Worm (Caenorhabditis elegans) whole organism, mixed stage, embryonic: Measurements from ENCODE around the gene idpp-8.

Experiments used
- M03D4.4 ChIP-seq: sonication (generic microtip); optimal IDR thresholded peaks from 2 replicates; lab custom pipeline; 2017; ENCODE audit warnings: mild to moderate bottlenecking, missing genetic modification characterization, missing compliant biosample characterization
- bed-3 ChIP-seq: fragments of 200-800 bp; sonication (Bioruptor generic); optimal IDR thresholded peaks from 3 replicates; lab custom pipeline; 2018; ENCODE audit warnings: mild to moderate bottlenecking, missing genetic modification characterization, moderate library complexity, missing compliant biosample characterization
- blmp-1 ChIP-seq: fragments of 150-350 bp; optimal IDR thresholded peaks from 2 replicates; lab custom pipeline; 2014; ENCODE audit warnings: missing biosample characterization, missing genetic modification characterization
- ceh-39 ChIP-seq: fragments of 150-350 bp; optimal IDR thresholded peaks from 2 replicates; lab custom pipeline; 2014; ENCODE audit warnings: missing biosample characterization, missing genetic modification characterization
- ceh-43 ChIP-seq: fragments of 200-800 bp; sonication (Bioruptor generic); optimal IDR thresholded peaks from 2 replicates; lab custom pipeline; 2018; ENCODE audit warnings: mild to moderate bottlenecking, missing genetic modification characterization, moderate library complexity, missing compliant biosample characterization
- ceh-83 ChIP-seq: fragments of 200-800 bp; sonication (Bioruptor generic); optimal IDR thresholded peaks from 2 replicates; lab custom pipeline; 2018; ENCODE audit warnings: mild to moderate bottlenecking, missing genetic modification characterization, missing compliant biosample characterization
- ces-1 ChIP-seq: fragments of 150-350 bp; optimal IDR thresholded peaks from 2 replicates; lab custom pipeline; 2014; ENCODE audit warnings: missing biosample characterization, missing genetic modification reagents, missing genetic modification characterization
- cnd-1 ChIP-seq: fragments of 200-800 bp; sonication (Bioruptor generic); optimal IDR thresholded peaks from 2 replicates; lab custom pipeline; 2018; ENCODE audit warnings: mild to moderate bottlenecking, missing genetic modification characterization, missing compliant biosample characterization
- drap-1 ChIP-seq: fragments of 200-800 bp; sonication (Bioruptor generic); optimal IDR thresholded peaks from 3 replicates; lab custom pipeline; 2018; ENCODE audit warnings: mild to moderate bottlenecking, missing genetic modification characterization, missing compliant biosample characterization
- elt-3 ChIP-seq: fragments of 150-350 bp; optimal IDR thresholded peaks from 2 replicates; lab custom pipeline; 2014; ENCODE audit warnings: missing biosample characterization, missing genetic modification characterization
- flh-1 ChIP-seq: fragments of 200-800 bp; sonication (Bioruptor generic); optimal IDR thresholded peaks from 2 replicates; lab custom pipeline; 2018; ENCODE audit warnings: mild to moderate bottlenecking, missing genetic modification characterization, moderate library complexity, missing compliant biosample characterization
- ham-2 ChIP-seq: fragments of 200-800 bp; sonication (Bioruptor generic); optimal IDR thresholded peaks from 2 replicates; lab custom pipeline; 2018; ENCODE audit warnings: mild to moderate bottlenecking, missing genetic modification characterization, missing compliant biosample characterization
- hlh-1 ChIP-seq: fragments of 150-350 bp; optimal IDR thresholded peaks from 2 replicates; lab custom pipeline; 2014; ENCODE audit warnings: missing biosample characterization, missing genetic modification reagents, missing genetic modification characterization
- lin-32 ChIP-seq: fragments of 200-800 bp; sonication (Bioruptor generic); optimal IDR thresholded peaks from 2 replicates; lab custom pipeline; 2018; ENCODE audit warnings: mild to moderate bottlenecking, missing genetic modification characterization, missing compliant biosample characterization
- lsy-2 ChIP-seq: fragments of 150-350 bp; optimal IDR thresholded peaks from 2 replicates; lab custom pipeline; 2014; ENCODE audit warnings: missing biosample characterization, missing genetic modification characterization
- mab-5 ChIP-seq: fragments of 150-350 bp; optimal IDR thresholded peaks from 2 replicates; lab custom pipeline; 2014; ENCODE audit warnings: missing biosample characterization, missing genetic modification characterization
- mep-1 ChIP-seq: fragments of 150-350 bp; optimal IDR thresholded peaks from 2 replicates; lab custom pipeline; 2017; ENCODE audit warnings: missing biosample characterization, missing genetic modification reagents, missing genetic modification characterization, inconsistent platforms
- mls-2 ChIP-seq: sonication (generic microtip); optimal IDR thresholded peaks from 2 replicates; lab custom pipeline; 2016; ENCODE audit warnings: mild to moderate bottlenecking, missing genetic modification characterization, moderate library complexity, missing compliant biosample characterization
- nhr-12 ChIP-seq: fragments of 150-350 bp; optimal IDR thresholded peaks from 2 replicates; lab custom pipeline; 2014; ENCODE audit warnings: missing biosample characterization, missing genetic modification characterization
- nhr-2 ChIP-seq: fragments of 150-350 bp; optimal IDR thresholded peaks from 2 replicates; lab custom pipeline; 2014; ENCODE audit warnings: missing biosample characterization, missing genetic modification characterization
- nhr-237 ChIP-seq: fragments of 150-350 bp; optimal IDR thresholded peaks from 2 replicates; lab custom pipeline; 2014; ENCODE audit warnings: missing biosample characterization, missing genetic modification characterization
- nhr-28 ChIP-seq: fragments of 150-350 bp; optimal IDR thresholded peaks from 2 replicates; lab custom pipeline; 2014; ENCODE audit warnings: missing biosample characterization, missing genetic modification characterization
- nhr-76 ChIP-seq: sonication (generic microtip); optimal IDR thresholded peaks from 2 replicates; lab custom pipeline; 2017; ENCODE audit warnings: missing biosample characterization, missing genetic modification characterization
- pha-4 ChIP-seq: fragments of 150-350 bp; optimal IDR thresholded peaks from 2 replicates; lab custom pipeline; 2018; ENCODE audit warnings: missing biosample characterization, missing genetic modification reagents, missing genetic modification characterization
- sem-2 ChIP-seq: fragments of 200-800 bp; sonication (Bioruptor generic); optimal IDR thresholded peaks from 2 replicates; lab custom pipeline; 2018; ENCODE audit warnings: mild to moderate bottlenecking, missing genetic modification characterization, missing compliant biosample characterization
- snpc-4 ChIP-seq: fragments of 150-350 bp; optimal IDR thresholded peaks from 2 replicates; lab custom pipeline; 2014; ENCODE audit warnings: missing biosample characterization, missing genetic modification characterization
- sptf-1 ChIP-seq: sonication (generic microtip); optimal IDR thresholded peaks from 2 replicates; lab custom pipeline; 2017; ENCODE audit warnings: mild to moderate bottlenecking, missing genetic modification characterization, moderate library complexity, missing compliant biosample characterization
- unc-120 ChIP-seq: sonication (generic microtip); optimal IDR thresholded peaks from 2 replicates; lab custom pipeline; 2017; ENCODE audit warnings: missing genetic modification characterization, missing compliant biosample characterization; ENCODE audit not compliant: poor library complexity, severe bottlenecking
- unc-39 ChIP-seq: fragments of 150-350 bp; optimal IDR thresholded peaks from 2 replicates; lab custom pipeline; 2014; ENCODE audit warnings: missing biosample characterization, missing genetic modification characterization
- zip-8 ChIP-seq: fragments of 150-350 bp; optimal IDR thresholded peaks from 2 replicates; lab custom pipeline; 2014; ENCODE audit warnings: missing biosample characterization, missing genetic modification characterization
- ztf-11 ChIP-seq: fragments of 150-350 bp; optimal IDR thresholded peaks from 2 replicates; lab custom pipeline; 2014; ENCODE audit warnings: missing biosample characterization, missing genetic modification characterization

idpp-8 gene

DNA sequence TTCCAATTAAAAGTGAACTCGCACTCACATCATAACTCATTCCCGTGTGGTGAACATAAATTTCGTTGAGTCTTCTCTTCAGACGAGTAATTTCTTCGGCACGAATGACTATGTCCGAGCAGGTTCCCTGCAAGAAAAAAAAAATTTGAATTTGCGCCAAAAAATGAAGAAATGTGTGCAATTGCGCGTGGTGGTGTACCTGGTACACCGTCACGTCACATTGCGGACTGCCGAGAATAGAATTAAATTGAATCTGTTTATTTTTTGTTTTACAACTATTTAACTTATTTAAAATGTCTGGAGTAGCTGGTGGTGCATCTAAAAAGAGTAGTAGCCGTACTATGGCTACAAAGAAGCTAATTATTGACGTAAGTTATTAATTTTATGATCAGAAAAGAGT, 14.4 kb upstream of the idpp-8 start, which contains the start of gene mdt-22 (continued):
- no peak for TF ChIP-seq blmp-1
- no peak for TF ChIP-seq nhr-76 (tag; lab: Kevin White, UChicago)
- TF ChIP-seq ceh-43 (GFP tag; lab: Kevin White, UChicago), result peak; percentile 26
- TF ChIP-seq, all 35 proteins: peak for 17

DNA sequence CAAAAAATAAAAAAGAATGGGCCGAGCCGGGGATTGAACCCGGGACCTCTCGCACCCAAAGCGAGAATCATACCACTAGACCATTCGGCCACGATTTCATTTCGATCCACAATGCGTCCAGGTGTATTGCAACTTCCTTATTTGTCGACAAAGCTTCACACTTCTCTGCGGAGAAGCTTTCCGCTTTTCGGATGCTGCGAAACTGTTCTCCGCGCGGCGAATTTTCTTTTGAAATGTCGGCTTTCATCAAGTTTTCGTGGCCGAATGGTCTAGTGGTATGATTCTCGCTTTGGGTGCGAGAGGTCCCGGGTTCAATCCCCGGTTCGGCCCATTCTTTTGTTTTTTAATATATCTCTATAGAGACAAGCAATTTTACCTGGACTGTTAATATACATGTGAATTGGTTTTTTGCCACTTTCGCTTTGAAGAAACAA, 13.2 kb upstream of the idpp-8 start:
- TF ChIP-seq sptf-1 (tag; lab: Kevin White, UChicago), result peak; percentile 41
- TF ChIP-seq, all 35 proteins: peak for 1; not testable (repeated sequence) for 34

DNA sequence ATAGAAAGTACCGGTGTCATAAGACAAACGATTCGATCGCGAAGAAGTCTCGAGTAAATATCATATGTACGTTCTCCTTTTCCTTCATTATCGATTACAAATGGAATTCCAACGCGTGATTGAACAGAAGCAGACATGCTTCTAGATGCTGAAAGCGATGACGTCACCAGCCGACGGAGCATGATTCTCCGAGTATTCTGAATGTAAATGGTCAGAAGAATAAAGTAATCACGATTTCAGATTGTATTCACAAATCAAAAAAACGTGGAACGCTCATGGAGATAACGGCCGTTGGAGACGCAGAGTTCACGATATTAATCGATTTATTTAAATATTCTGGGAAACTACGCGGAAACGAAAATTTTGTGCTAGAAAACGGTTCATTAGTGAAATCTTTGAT, 12.7 kb upstream of the idpp-8 start, which contains the start of gene clpp-1:
TSS of gene clpp-1 (minus strand) at position 197 of the 400 bp plus-strand sequence.
- TF ChIP-seq nhr-28 (tag; lab: Kevin White, UChicago) (no peak), mls-2 (tag; lab: Kevin White, UChicago) (no peak), zip-8 (peak; percentile 17)

ce11 chrII:10303663-10304115, 11.7 kb upstream of the idpp-8 start, which contains the start of gene vha-9:
Gene vha-9 (minus strand): TSS chrII:10303713.
- TF ChIP-seq unc-120 (tag; lab: Kevin White, UChicago) (no peak), M03D4.4 (tag; lab: Kevin White, UChicago) (peak; percentile 13), pha-4 (peak; percentile 7), mls-2 (tag; lab: Kevin White, UChicago) (no peak), lsy-2 (tag; lab: Kevin White, UChicago) (peak; percentile 57), hlh-1 (tag; lab: Kevin White, UChicago) (peak; percentile 28), mep-1 (peak; percentile 56), sptf-1 (tag; lab: Kevin White, UChicago) (peak; percentile 74), nhr-2 (tag; lab: Kevin White, UChicago) (peak; percentile 3), ham-2 (GFP tag; lab: Kevin White, UChicago) (no peak), bed-3 (GFP tag; lab: Kevin White, UChicago) (peak; percentile 11), nhr-237 (tag; lab: Kevin White, UChicago) (no peak), mab-5 (tag; lab: Kevin White, UChicago) (no peak), ces-1 (GFP tag; lab: Kevin White, UChicago) (peak; percentile 91)

ce11 chrII:10308726-10309125, 6.6 kb upstream of the idpp-8 start, which contains the start of gene gcy-4:
Gene gcy-4 (minus strand): TSS chrII:10308826.
- TF ChIP-seq ceh-39 (no peak), blmp-1 (no peak), nhr-2 (tag; lab: Kevin White, UChicago) (no peak), cnd-1 (tag; lab: Kevin White, UChicago) (no peak), ztf-11 (tag; lab: Kevin White, UChicago) (no peak), unc-39 (no peak), nhr-12 (tag; lab: Kevin White, UChicago) (no peak)
- TF ChIP-seq, all 35 proteins: peak for 0

DNA sequence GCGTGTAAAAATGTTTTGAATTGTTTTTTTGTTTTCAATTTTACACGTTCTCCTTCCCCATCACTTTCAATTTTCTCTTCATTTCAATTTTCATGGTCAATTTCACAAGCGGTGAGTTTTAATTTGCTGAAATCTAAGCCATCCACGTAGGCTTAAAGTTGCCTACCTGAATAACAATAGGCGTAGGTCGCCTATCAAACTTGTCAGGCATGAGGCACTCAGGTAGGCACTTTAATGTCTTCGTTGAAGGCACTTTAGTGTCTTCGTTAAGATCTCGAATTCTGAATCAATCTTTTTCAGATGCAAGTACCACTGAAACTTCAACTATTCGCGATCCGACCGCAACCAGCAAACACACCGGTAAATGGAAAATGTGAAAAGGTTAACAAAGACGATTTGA, 6.0 kb upstream of the idpp-8 start, which contains the start of gene ZK970.8:
TSS of gene ZK970.8 (plus strand) at position 301 of the 400 bp plus-strand sequence.
- TF ChIP-seq lin-32 (GFP tag; lab: Kevin White, UChicago) (no peak), ztf-11 (tag; lab: Kevin White, UChicago) (no peak), ces-1 (GFP tag; lab: Kevin White, UChicago) (no peak), ceh-83 (no peak), snpc-4 (tag; lab: Kevin White, UChicago) (no peak), nhr-76 (tag; lab: Kevin White, UChicago) (no peak), ceh-43 (GFP tag; lab: Kevin White, UChicago) (no peak), nhr-2 (tag; lab: Kevin White, UChicago) (no peak), mep-1 (no peak), lsy-2 (tag; lab: Kevin White, UChicago) (no peak), mls-2 (tag; lab: Kevin White, UChicago) (no peak), sptf-1 (tag; lab: Kevin White, UChicago) (no peak), elt-3 (no peak)

- TF ChIP-seq sem-2 (GFP tag; lab: Kevin White, UChicago), result no peak
- no peak for TF ChIP-seq flh-1 (GFP tag; lab: Kevin White, UChicago)
- no peak for TF ChIP-seq zip-8
- no peak for TF ChIP-seq mls-2 (tag; lab: Kevin White, UChicago)
- TF ChIP-seq pha-4, result no peak
- no peak for TF ChIP-seq nhr-237 (tag; lab: Kevin White, UChicago)
- no peak for TF ChIP-seq drap-1 (GFP tag; lab: Kevin White, UChicago)
Measured at ce11 chrII:10311973-10312372, 3.4 kb upstream of the idpp-8 start, which contains the start of gene srlf-34. Gene srlf-34 (plus strand): TSS chrII:10312293.
